Fruit fly (Drosophila melanogaster) whole organism, embryonic: ENCODE data around the gene CG8236.
A peak's percentile ranks its signal among the peaks of the same experiment; 100 is the strongest.

Experiments used
- Atf3 ChIP-seq: fragments of 200-800 bp; sonication (Bioruptor generic); optimal IDR thresholded peaks from 3 replicates; lab custom pipeline; 2016; ENCODE audit warnings: missing biosample characterization, missing genetic modification characterization
- CG1024 ChIP-seq: fragments of 200-800 bp; sonication (Bioruptor generic); IDR thresholded peaks from 2 replicates; pipeline ENCODE4 v1.3.6; 2022; ENCODE audit warnings: missing biosample characterization, missing genetic modification characterization
- CG10462 ChIP-seq: fragments of 200-800 bp; sonication (Bioruptor generic); optimal IDR thresholded peaks from 2 replicates; lab custom pipeline; 2016; ENCODE audit warnings: missing biosample characterization, missing genetic modification characterization
- CG10565 ChIP-seq: fragments of 200-800 bp; sonication (Bioruptor generic); optimal IDR thresholded peaks from 3 replicates; lab custom pipeline; 2016; ENCODE audit warnings: missing biosample characterization, mild to moderate bottlenecking, missing genetic modification characterization
- CG12659 ChIP-seq: fragments of 200-800 bp; sonication (Bioruptor generic); optimal IDR thresholded peaks from 3 replicates; lab custom pipeline; 2017; ENCODE audit warnings: mild to moderate bottlenecking, missing biosample characterization, missing genetic modification reagents, missing genetic modification characterization
- CG13296 ChIP-seq: fragments of 200-800 bp; sonication (Bioruptor generic); optimal IDR thresholded peaks from 3 replicates; lab custom pipeline; 2018; ENCODE audit warnings: missing biosample characterization, mild to moderate bottlenecking, missing genetic modification characterization
- CG13775 ChIP-seq: fragments of 200-800 bp; sonication (Bioruptor generic); optimal IDR thresholded peaks from 3 replicates; lab custom pipeline; 2017; ENCODE audit warnings: missing biosample characterization, mild to moderate bottlenecking, missing genetic modification characterization
- CG1647 ChIP-seq: fragments of 200-800 bp; sonication (Bioruptor generic); optimal IDR thresholded peaks from 3 replicates; lab custom pipeline; 2016; ENCODE audit warnings: missing biosample characterization, missing genetic modification characterization
- CG16779 ChIP-seq: fragments of 200-800 bp; sonication (Bioruptor generic); IDR thresholded peaks from 2 replicates; pipeline ENCODE4 v1.3.6; 2022; ENCODE audit warnings: missing biosample characterization, missing genetic modification characterization
- CG17359 ChIP-seq: fragments of 200-800 bp; sonication (Bioruptor generic); optimal IDR thresholded peaks from 3 replicates; lab custom pipeline; 2018; ENCODE audit warnings: missing biosample characterization, mild to moderate bottlenecking, missing genetic modification characterization, moderate library complexity
- CG17568 ChIP-seq: fragments of 200-800 bp; sonication (Bioruptor generic); optimal IDR thresholded peaks from 2 replicates; lab custom pipeline; 2018; ENCODE audit warnings: missing biosample characterization, mild to moderate bottlenecking, missing genetic modification characterization, moderate library complexity
- CG17612 ChIP-seq: fragments of 200-800 bp; sonication (Bioruptor generic); IDR thresholded peaks from 2 replicates; pipeline ENCODE4 v1.3.6; 2022; ENCODE audit warnings: missing biosample characterization, missing genetic modification characterization
- CG17912 ChIP-seq: fragments of 200-800 bp; sonication (Bioruptor generic); optimal IDR thresholded peaks from 2 replicates; lab custom pipeline; 2018; ENCODE audit warnings: missing biosample characterization, mild to moderate bottlenecking, missing genetic modification characterization
- CG1832 ChIP-seq: fragments of 200-800 bp; sonication (Bioruptor generic); optimal IDR thresholded peaks from 2 replicates; lab custom pipeline; 2017; ENCODE audit warnings: missing biosample characterization, mild to moderate bottlenecking, missing genetic modification characterization, inconsistent platforms
- CG18764 ChIP-seq: fragments of 200-800 bp; sonication (Bioruptor generic); optimal IDR thresholded peaks from 3 replicates; lab custom pipeline; 2016; ENCODE audit warnings: missing biosample characterization, missing genetic modification characterization
- CG2116 ChIP-seq: fragments of 200-800 bp; sonication (Bioruptor generic); optimal IDR thresholded peaks from 3 replicates; lab custom pipeline; 2018; ENCODE audit warnings: missing biosample characterization, mild to moderate bottlenecking, missing genetic modification characterization
- CG43689 ChIP-seq: fragments of 200-800 bp; sonication (Bioruptor generic); IDR thresholded peaks from 2 replicates; pipeline ENCODE4 v1.3.6; 2022; ENCODE audit warnings: missing biosample characterization, missing genetic modification characterization
- CG4424 ChIP-seq: fragments of 200-800 bp; sonication (Bioruptor generic); optimal IDR thresholded peaks from 3 replicates; lab custom pipeline; 2016; ENCODE audit warnings: missing biosample characterization, missing genetic modification characterization
- CG5245 ChIP-seq: fragments of 200-800 bp; sonication (Bioruptor generic); optimal IDR thresholded peaks from 3 replicates; lab custom pipeline; 2016; ENCODE audit warnings: missing biosample characterization, missing genetic modification characterization
- CG6765 ChIP-seq: fragments of 200-800 bp; sonication (Bioruptor generic); optimal IDR thresholded peaks from 3 replicates; lab custom pipeline; 2017; ENCODE audit warnings: missing biosample characterization, mild to moderate bottlenecking, missing genetic modification characterization
- CG7786 ChIP-seq: fragments of 200-800 bp; sonication (Bioruptor generic); optimal IDR thresholded peaks from 2 replicates; lab custom pipeline; 2016; ENCODE audit warnings: missing biosample characterization, missing genetic modification characterization
- CG7839 ChIP-seq: fragments of 200-800 bp; sonication (Bioruptor generic); optimal IDR thresholded peaks from 3 replicates; lab custom pipeline; 2018; ENCODE audit warnings: missing biosample characterization, mild to moderate bottlenecking, missing genetic modification characterization, moderate library complexity
- CG7963 ChIP-seq: fragments of 200-800 bp; sonication (Bioruptor generic); IDR thresholded peaks from 3 replicates; pipeline ENCODE4 v1.3.6; 2022; ENCODE audit warnings: missing biosample characterization, missing genetic modification characterization; ENCODE audit not compliant: partially characterized antibody
- CoRest ChIP-seq: fragments of 200-800 bp; sonication (Bioruptor generic); optimal IDR thresholded peaks from 3 replicates; lab custom pipeline; 2018; ENCODE audit warnings: missing biosample characterization, mild to moderate bottlenecking, missing genetic modification characterization, moderate library complexity
- Dip3 ChIP-seq: fragments of 200-800 bp; sonication (Bioruptor generic); optimal IDR thresholded peaks from 3 replicates; lab custom pipeline; 2016; ENCODE audit warnings: missing biosample characterization, missing genetic modification characterization
- Doc2 ChIP-seq: fragments of 200-800 bp; sonication (Bioruptor generic); IDR thresholded peaks from 2 replicates; pipeline ENCODE4 v1.3.6; 2022; ENCODE audit warnings: missing biosample characterization, missing genetic modification characterization
- Doc3 ChIP-seq: fragments of 200-800 bp; sonication (Bioruptor generic); IDR thresholded peaks from 3 replicates; pipeline ENCODE4 v1.3.6; 2022; ENCODE audit warnings: missing biosample characterization, missing genetic modification characterization; ENCODE audit not compliant: partially characterized antibody
- Eip74EF ChIP-seq, 2 experiments: fragments of 200-800 bp in 1 of 2; fragments of >200 bp in 1 of 2; sonication (Bioruptor generic) in 1 of 2; optimal IDR thresholded peaks; 2 replicates each; lab custom pipeline; 2017 to 2019; ENCODE audit warnings: missing biosample characterization in 2 of 2, missing genetic modification characterization in 2 of 2, mild to moderate bottlenecking in 1 of 2, moderate library complexity in 1 of 2
- GATAe ChIP-seq: fragments of 200-800 bp; sonication (Bioruptor generic); conservative IDR thresholded peaks from 2 replicates; pipeline ENCODE4 v1.3.6; 2022; ENCODE audit warnings: missing biosample characterization, missing genetic modification characterization
- Max ChIP-seq: fragments of 200-800 bp; sonication (Bioruptor generic); optimal IDR thresholded peaks from 2 replicates; lab custom pipeline; 2016; ENCODE audit warnings: missing biosample characterization, mild to moderate bottlenecking, missing genetic modification characterization
- Myb ChIP-seq: fragments of 200-800 bp; sonication (Bioruptor generic); optimal IDR thresholded peaks from 2 replicates; lab custom pipeline; 2016; ENCODE audit warnings: missing biosample characterization, missing genetic modification characterization
- Nf-YA ChIP-seq: fragments of 200-800 bp; sonication (Bioruptor generic); IDR thresholded peaks from 2 replicates; pipeline ENCODE4 v1.3.6; 2022; ENCODE audit warnings: missing biosample characterization, missing genetic modification characterization
- Vsx1 ChIP-seq: fragments of 200-800 bp; sonication (Bioruptor generic); optimal IDR thresholded peaks from 2 replicates; lab custom pipeline; 2017; ENCODE audit warnings: missing biosample characterization, mild to moderate bottlenecking, missing genetic modification characterization, missing genetic modification reagents
- amos ChIP-seq: fragments of 200-800 bp; sonication (Bioruptor generic); IDR thresholded peaks from 2 replicates; pipeline ENCODE4 v1.3.6; 2022; ENCODE audit warnings: missing biosample characterization, missing genetic modification characterization; ENCODE audit not compliant: partially characterized antibody
- az2 ChIP-seq: fragments of 200-800 bp; sonication (Bioruptor generic); optimal IDR thresholded peaks from 3 replicates; lab custom pipeline; 2016; ENCODE audit warnings: missing biosample characterization, missing genetic modification characterization
- bigmax ChIP-seq: fragments of 200-800 bp; sonication (Bioruptor generic); optimal IDR thresholded peaks from 2 replicates; lab custom pipeline; 2018; ENCODE audit warnings: missing biosample characterization, mild to moderate bottlenecking, missing genetic modification characterization
- br ChIP-seq: fragments of >200 bp; optimal IDR thresholded peaks from 2 replicates; lab custom pipeline; 2017
- cato ChIP-seq: fragments of 200-800 bp; sonication (Bioruptor generic); optimal IDR thresholded peaks from 2 replicates; lab custom pipeline; 2016; ENCODE audit warnings: missing biosample characterization, missing genetic modification characterization, borderline replicate concordance
- chif ChIP-seq, 2 experiments: fragments of 200-800 bp; sonication (Bioruptor generic); optimal IDR thresholded peaks; 3 replicates each; lab custom pipeline; 2016; ENCODE audit warnings: missing biosample characterization in 2 of 2, missing genetic modification characterization in 2 of 2
- chinmo ChIP-seq: fragments of 200-800 bp; sonication (Bioruptor generic); IDR thresholded peaks from 4 replicates; pipeline ENCODE4 v1.3.6; 2022; ENCODE audit warnings: missing biosample characterization, missing genetic modification characterization; ENCODE audit not compliant: partially characterized antibody
- crc ChIP-seq: fragments of 200-800 bp; sonication (Bioruptor generic); optimal IDR thresholded peaks from 2 replicates; lab custom pipeline; 2016; ENCODE audit warnings: missing biosample characterization, missing genetic modification characterization
- h ChIP-seq: fragments of >200 bp; optimal IDR thresholded peaks from 2 replicates; lab custom pipeline; 2017
- hkb ChIP-seq, 2 experiments: fragments of 200-800 bp in 1 of 2; fragments of >200 bp in 1 of 2; sonication (Bioruptor generic) in 1 of 2; IDR thresholded peaks in 1 of 2; optimal IDR thresholded peaks in 1 of 2; 2 replicates each; pipeline versions ENCODE4 v1.3.6 to Lab custom; 2017 to 2022; ENCODE audit warnings: missing biosample characterization in 1 of 2, missing genetic modification characterization in 1 of 2
- jing ChIP-seq: fragments of 200-800 bp; sonication (Bioruptor generic); optimal IDR thresholded peaks from 2 replicates; lab custom pipeline; 2018; ENCODE audit warnings: missing biosample characterization, mild to moderate bottlenecking, missing genetic modification characterization
- klu ChIP-seq: fragments of 200-800 bp; sonication (Bioruptor generic); IDR thresholded peaks from 2 replicates; pipeline ENCODE4 v1.3.6; 2022; ENCODE audit warnings: missing biosample characterization, missing genetic modification characterization
- lov ChIP-seq, 2 experiments: fragments of 200-800 bp in 1 of 2; fragments of >200 bp in 1 of 2; sonication (Bioruptor generic) in 1 of 2; IDR thresholded peaks in 1 of 2; optimal IDR thresholded peaks in 1 of 2; 2 replicates in 1 of 2; 3 replicates in 1 of 2; pipeline versions ENCODE4 v1.3.6 to Lab custom; 2017 to 2022; ENCODE audit warnings: missing biosample characterization in 1 of 2, missing genetic modification characterization in 1 of 2
- nerfin-1 ChIP-seq: fragments of 200-800 bp; sonication (Bioruptor generic); optimal IDR thresholded peaks from 3 replicates; lab custom pipeline; 2019; ENCODE audit warnings: missing biosample characterization, mild to moderate bottlenecking, missing genetic modification characterization, moderate library complexity
- sob ChIP-seq: fragments of 200-800 bp; sonication (Bioruptor generic); IDR thresholded peaks from 2 replicates; pipeline ENCODE4 v1.3.6; 2022; ENCODE audit warnings: missing biosample characterization, missing genetic modification characterization
- unpg ChIP-seq: fragments of 200-800 bp; sonication (Bioruptor generic); optimal IDR thresholded peaks from 3 replicates; lab custom pipeline; 2018; ENCODE audit warnings: missing biosample characterization, mild to moderate bottlenecking, missing genetic modification characterization, moderate library complexity
- vvl ChIP-seq: fragments of 200-800 bp; sonication (Bioruptor generic); IDR thresholded peaks from 2 replicates; pipeline ENCODE4 v1.3.6; 2022; ENCODE audit warnings: missing biosample characterization, missing genetic modification characterization

Gene CG8236

DNA sequence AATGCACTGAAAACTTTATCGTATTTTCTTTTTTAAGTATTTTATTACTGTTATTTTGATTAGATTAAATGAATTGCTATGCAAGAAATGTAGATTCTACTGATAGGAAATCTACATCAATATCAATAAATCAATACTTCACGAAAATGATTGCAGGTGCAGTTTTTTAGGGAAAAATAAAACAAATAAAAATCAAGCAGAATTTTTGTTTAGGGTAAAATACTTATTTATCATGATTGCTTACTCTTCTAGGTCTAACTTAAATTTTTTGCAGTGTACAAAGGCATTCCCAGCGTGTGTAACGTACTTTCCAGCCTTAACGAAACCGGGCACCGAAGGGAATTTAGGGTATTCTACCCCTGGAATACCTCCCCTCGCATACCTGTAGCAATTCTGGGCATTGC lies 39.3 kb downstream of the CG8236 start (continued):
- peak; percentile 60 for TF ChIP-seq Atf3 (GFP tag; lab: Kevin White, UChicago)
- peak; percentile 65 for TF ChIP-seq CG10462 (GFP tag; lab: Kevin White, UChicago)
- TF ChIP-seq CG17359 = peak; percentile 66
- TF ChIP-seq CG4424 = peak; percentile 85
- TF ChIP-seq az2 = peak; percentile 74
- TF ChIP-seq Doc2 (GFP tag; lab: Robert Waterston, UW) = no peak
- TF ChIP-seq amos (GFP tag; lab: Robert Waterston, UW) = no peak
- TF ChIP-seq vvl (GFP tag; lab: Robert Waterston, UW) = peak; percentile 72
- TF ChIP-seq bigmax (GFP tag; lab: Kevin White, UChicago) = no peak
- no peak for TF ChIP-seq CG17912 (GFP tag; lab: Kevin White, UChicago)
- peak; percentile 74 for TF ChIP-seq unpg
- TF ChIP-seq Doc3 = no peak
- no peak for TF ChIP-seq Dip3 (GFP tag; lab: Kevin White, UChicago)
- peak; percentile 2 for TF ChIP-seq Myb (GFP tag; lab: Kevin White, UChicago)
- no peak for TF ChIP-seq GATAe (GFP tag; lab: Robert Waterston, UW)
- peak; percentile 43 for TF ChIP-seq CG17568 (GFP tag; lab: Kevin White, UChicago)
- no peak for TF ChIP-seq CG16779
- TF ChIP-seq klu (GFP tag; lab: Robert Waterston, UW) = no peak
- TF ChIP-seq CG7963 (GFP tag; lab: Robert Waterston, UW) = no peak
- no peak for TF ChIP-seq CG17612 (GFP tag; lab: Robert Waterston, UW)
- TF ChIP-seq CG7839 = peak; percentile 80
- TF ChIP-seq nerfin-1 (tag; lab: Kevin White, UChicago) = peak; percentile 83
- no peak for TF ChIP-seq jing (GFP tag; lab: Kevin White, UChicago)
- peak; percentile 37 for TF ChIP-seq Vsx1 (GFP tag; lab: Kevin White, UChicago)
- TF ChIP-seq CG7786 = peak; percentile 45
- peak in 1 of 2 experiments; percentile 5 for TF ChIP-seq Eip74EF (GFP tag; optimal IDR thresholded peaks at IDR 0.05; lab: Kevin White, UChicago)
- peak; percentile 66 for TF ChIP-seq Max (GFP tag; lab: Kevin White, UChicago)
- TF ChIP-seq chinmo (GFP tag; lab: Robert Waterston, UW) = no peak
- no peak for TF ChIP-seq hkb (optimal IDR thresholded peaks at IDR 0.05; lab: Kevin White, UChicago)
- TF ChIP-seq hkb (GFP tag; IDR thresholded peaks at IDR 0.05; lab: Robert Waterston, UW) = peak; percentile 54; the same call in 1 of the 2 replicates
- TF ChIP-seq CG1647 (GFP tag; lab: Kevin White, UChicago) = no peak
- peak; percentile 68 for TF ChIP-seq CG18764 (GFP tag; lab: Kevin White, UChicago)
- TF ChIP-seq br = no peak
- no peak for TF ChIP-seq h (lab: Kevin White, UChicago)
- no peak for TF ChIP-seq CG13296 (GFP tag; lab: Kevin White, UChicago)
- TF ChIP-seq cato = peak; percentile 49
- TF ChIP-seq CG13775 = peak; percentile 88
- no peak for TF ChIP-seq CG1024 (GFP tag; lab: Robert Waterston, UW)
- no peak for TF ChIP-seq Nf-YA (GFP tag; lab: Robert Waterston, UW)
- peak; percentile 18 for TF ChIP-seq crc (GFP tag; lab: Kevin White, UChicago)
- TF ChIP-seq CG43689 (GFP tag; lab: Robert Waterston, UW) = no peak
- peak; percentile 52 for TF ChIP-seq CG5245 (GFP tag; lab: Kevin White, UChicago)
- peak; percentile 32 for TF ChIP-seq CG12659 (GFP tag; lab: Kevin White, UChicago)
- no peak for TF ChIP-seq sob
- TF ChIP-seq CG2116 (GFP tag; lab: Kevin White, UChicago) = peak; percentile 49
- peak; percentile 35 for TF ChIP-seq CG6765 (GFP tag; lab: Kevin White, UChicago)
- peak; percentile 58 to 79 for TF ChIP-seq chif (GFP tag; optimal IDR thresholded peaks at IDR 0.05; lab: Kevin White, UChicago)
- TF ChIP-seq CG10565 (GFP tag; lab: Kevin White, UChicago) = no peak
- no peak for TF ChIP-seq lov (optimal IDR thresholded peaks at IDR 0.05; lab: Kevin White, UChicago)
- peak; percentile 63; the same call in 1 of the 3 replicates for TF ChIP-seq lov (GFP tag; IDR thresholded peaks at IDR 0.05; lab: Robert Waterston, UW)
- TF ChIP-seq CoRest = peak; percentile 83
- no peak for TF ChIP-seq CG1832
